Worm (Caenorhabditis elegans): ENCODE measurements around the gene gei-4.

gei-4 gene

DNA sequence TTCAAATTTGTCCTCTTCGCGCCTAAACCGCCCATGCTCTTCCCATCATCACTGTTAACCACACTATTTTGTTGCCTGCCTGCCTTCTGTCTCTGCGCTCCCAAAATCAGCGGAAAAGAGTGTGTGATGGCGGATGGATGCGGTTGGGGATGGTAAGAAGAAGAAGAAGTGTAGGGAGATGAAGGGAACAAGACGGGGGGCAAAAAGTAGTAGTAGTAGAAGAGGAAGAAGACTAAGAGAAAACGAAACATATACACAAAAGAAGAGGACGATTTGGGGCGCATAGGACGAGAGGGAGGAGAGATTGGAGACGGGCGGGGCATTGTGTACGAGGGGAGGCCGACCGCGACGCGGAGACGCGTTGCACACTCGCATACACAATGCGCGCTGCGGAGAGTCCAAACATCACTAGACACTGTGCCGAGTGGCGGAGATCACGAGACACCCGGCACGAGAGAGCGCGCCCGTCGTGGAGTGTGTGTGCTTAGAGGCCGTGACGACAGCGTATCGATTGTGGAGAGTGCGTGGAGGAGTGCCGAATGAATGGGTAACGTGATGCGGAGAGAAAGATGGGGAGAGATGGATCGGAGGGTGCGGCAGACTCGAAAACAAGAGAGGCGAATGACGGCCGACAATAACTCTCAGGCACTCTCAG, 5.0 kb downstream of the gei-4 start (continued):
- TF ChIP-seq ceh-20 (GFP tag; IDR thresholded peaks at IDR 0.05) = peak; percentile 95
- TF ChIP-seq nhr-11 (tag; optimal IDR thresholded peaks at IDR 0.05) = peak; percentile 77
- no peak for TF ChIP-seq ZK337.2 (GFP tag; IDR thresholded peaks at IDR 0.05)
- no peak for TF ChIP-seq nhr-41 (GFP tag; IDR thresholded peaks at IDR 0.05)
- peak; percentile 94 for TF ChIP-seq saeg-2 (GFP tag; IDR thresholded peaks at IDR 0.05)
- TF ChIP-seq arid-1 (GFP tag; conservative IDR thresholded peaks at IDR 0.05) = peak; percentile 57; the same call in 1 of the 2 replicates
- peak; percentile 51 to 61 for TF ChIP-seq daf-16 (GFP tag; optimal IDR thresholded peaks at IDR 0.05)
- peak; percentile 78 for TF ChIP-seq daf-16 (tag; optimal IDR thresholded peaks at IDR 0.05)
- TF ChIP-seq hmg-1.1 (GFP tag; IDR thresholded peaks at IDR 0.05) = peak; percentile 97
- peak; percentile 83 for TF ChIP-seq ztf-7 (tag; optimal IDR thresholded peaks at IDR 0.05)
- TF ChIP-seq nhr-42 (GFP tag; IDR thresholded peaks at IDR 0.05) = peak; percentile 49; the same call in 1 of the 2 replicates
- peak; percentile 52 for TF ChIP-seq dpl-1 (GFP tag; optimal IDR thresholded peaks at IDR 0.05)
- TF ChIP-seq spr-1 (tag; optimal IDR thresholded peaks at IDR 0.05) = peak; percentile 89
- no peak for TF ChIP-seq fos-1 (tag; optimal IDR thresholded peaks at IDR 0.05)
- TF ChIP-seq nhr-28 (tag; optimal IDR thresholded peaks at IDR 0.05) = peak; percentile 89

DNA sequence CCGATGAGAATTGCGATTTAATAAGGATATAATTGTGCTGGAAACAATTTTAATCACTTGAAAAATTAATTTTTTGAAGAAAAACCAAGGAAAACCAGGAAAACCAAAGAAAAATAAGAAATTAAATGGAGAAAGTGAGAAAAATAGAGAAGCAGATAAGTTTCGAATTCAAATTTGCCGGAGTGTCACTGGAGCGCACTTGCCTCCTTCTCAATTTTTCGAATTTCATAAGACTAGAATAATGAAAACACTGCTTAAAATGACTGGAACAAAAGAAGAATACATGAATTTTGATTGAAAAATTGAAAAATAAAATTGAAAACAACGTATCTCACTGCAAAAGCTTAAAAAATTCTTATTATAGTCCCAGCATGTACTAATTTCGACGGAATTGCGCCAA, 6.1 kb downstream of the gei-4 start:
- TF ChIP-seq dve-1 (tag; optimal IDR thresholded peaks at IDR 0.05; ENCODE audit: insufficient read depth) (peak; percentile 3), nhr-42 (GFP tag; IDR thresholded peaks at IDR 0.05) (no peak), zfp-2 (tag; optimal IDR thresholded peaks at IDR 0.05) (no peak), daf-16 (GFP tag; optimal IDR thresholded peaks at IDR 0.05) (no peak), daf-16 (tag; optimal IDR thresholded peaks at IDR 0.05) (peak; percentile 23), rbr-2 (tag; optimal IDR thresholded peaks at IDR 0.05) (no peak), F26F4.8 (GFP tag; conservative IDR thresholded peaks at IDR 0.05) (no peak), unc-62 (GFP tag; optimal IDR thresholded peaks at IDR 0.05 in 1 of 2) (peak in 1 of 2 experiments; percentile 78), unc-62 (tag; optimal IDR thresholded peaks at IDR 0.05) (no peak), lsy-2 (tag; optimal IDR thresholded peaks at IDR 0.05) (peak in 1 of 2 experiments; percentile 41), pha-4 (GFP tag; IDR thresholded peaks at IDR 0.05) (0 out of 2 replicates have a peak, but pooled peaks have one; percentile 11), pha-4 (tag; optimal IDR thresholded peaks at IDR 0.05) (no peak), lin-38 (GFP tag; IDR thresholded peaks at IDR 0.05) (peak; percentile 48; the same call in 1 of the 2 replicates), T20F7.1 (GFP tag; optimal IDR thresholded peaks at IDR 0.05) (peak; percentile 9)

DNA sequence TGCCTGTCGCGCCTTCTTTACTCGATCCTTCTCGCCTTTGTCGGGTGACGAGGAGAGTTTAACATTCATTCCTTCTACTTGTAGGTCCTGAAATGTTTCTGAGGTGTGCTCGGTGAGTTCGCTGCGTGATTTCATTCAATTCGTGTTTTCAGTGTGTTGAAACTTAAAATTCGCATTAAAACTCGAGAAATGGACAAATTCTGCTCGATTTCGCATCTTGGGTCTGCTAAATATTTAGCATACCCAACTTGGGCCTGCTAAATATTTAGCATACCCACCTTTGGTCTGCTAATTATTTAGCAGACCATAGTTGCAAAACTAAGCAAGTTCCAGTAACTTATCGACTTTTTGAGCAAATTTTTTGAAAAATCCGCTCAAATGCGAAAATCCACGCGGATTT, 7.2 kb downstream of the gei-4 start:
- TF ChIP-seq ztf-7 (tag; optimal IDR thresholded peaks at IDR 0.05) (no peak), zfp-3 (GFP tag; conservative IDR thresholded peaks at IDR 0.05) (0 out of 2 replicates have a peak, but pooled peaks have one; percentile 43), nhr-76 (tag; optimal IDR thresholded peaks at IDR 0.05) (no peak), dmd-8 (GFP tag; IDR thresholded peaks at IDR 0.05) (0 out of 2 replicates have a peak, but pooled peaks have one; percentile 49), aha-1 (tag) (peak; percentile 94), dmd-9 (GFP tag; IDR thresholded peaks at IDR 0.05) (peak; percentile 68; the same call in 1 of the 2 replicates), ceh-82 (tag; optimal IDR thresholded peaks at IDR 0.05) (no peak), vab-7 (GFP tag; IDR thresholded peaks at IDR 0.05) (no peak)

DNA sequence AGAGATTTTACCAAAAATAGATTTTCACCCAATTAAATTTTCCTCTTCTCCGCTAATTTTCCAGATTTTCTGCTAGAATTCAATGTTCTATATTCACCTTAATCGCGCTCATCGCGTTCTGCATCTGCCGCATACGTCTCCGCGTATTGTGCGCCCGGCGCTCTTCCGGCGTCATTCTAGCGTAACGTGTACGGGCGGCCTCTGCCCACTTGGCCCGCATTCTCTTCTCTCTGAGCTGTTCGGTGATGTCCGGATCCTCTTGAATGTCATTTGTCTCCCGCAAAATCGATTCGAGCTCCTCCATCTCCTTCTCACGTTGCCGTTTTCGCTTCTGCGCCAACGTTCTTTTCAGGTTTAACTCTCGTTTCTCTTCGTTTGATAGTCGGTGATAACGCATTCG, 7.7 kb downstream of the gei-4 start:
- TF ChIP-seq set-16 (GFP tag; IDR thresholded peaks at IDR 0.05) (peak; percentile 65), nhr-77 (tag; optimal IDR thresholded peaks at IDR 0.05) (no peak), duxl-1 (tag; optimal IDR thresholded peaks at IDR 0.05; ENCODE audit: poor library complexity) (peak; percentile 29), nhr-102 (tag; optimal IDR thresholded peaks at IDR 0.05) (peak; percentile 26), lin-39 (tag; optimal IDR thresholded peaks at IDR 0.05) (no peak), lin-38 (GFP tag; IDR thresholded peaks at IDR 0.05) (0 out of 2 replicates have a peak, but pooled peaks have one; percentile 19), lin-1 (GFP tag; IDR thresholded peaks at IDR 0.05) (no peak), lir-3 (tag; optimal IDR thresholded peaks at IDR 0.05) (no peak), snpc-4 (tag; optimal IDR thresholded peaks at IDR 0.05) (no peak), dmd-6 (GFP tag; IDR thresholded peaks at IDR 0.05) (no peak), lin-15B (tag; optimal IDR thresholded peaks at IDR 0.05) (no peak), zag-1 (tag; optimal IDR thresholded peaks at IDR 0.05) (no peak), F26F4.8 (GFP tag; conservative IDR thresholded peaks at IDR 0.05) (no peak), zfp-2 (tag; optimal IDR thresholded peaks at IDR 0.05) (no peak), T26A8.4 (GFP tag; IDR thresholded peaks at IDR 0.05) (0 out of 2 replicates have a peak, but pooled peaks have one; percentile 34), jun-1 (tag; optimal IDR thresholded peaks at IDR 0.05) (no peak), nhr-76 (tag; optimal IDR thresholded peaks at IDR 0.05) (no peak), attf-4 (tag; optimal IDR thresholded peaks at IDR 0.05) (no peak), aha-1 (tag) (no peak)

All from whole organism, L4 larva.